Worm (Caenorhabditis elegans) whole organism, late embryonic: ENCODE data around the gene F53F4.7.

Source experiments
- C08G9.2 ChIP-seq: sonication (generic microtip); optimal IDR thresholded peaks from 2 replicates; lab custom pipeline; 2016; ENCODE audit warnings: mild to moderate bottlenecking, missing genetic modification characterization, moderate library complexity, missing compliant biosample characterization
- F13H6.1 ChIP-seq: sonication (generic microtip); optimal IDR thresholded peaks from 2 replicates; lab custom pipeline; 2016; ENCODE audit warnings: missing genetic modification characterization, missing compliant biosample characterization
- K09A11.1 ChIP-seq: sonication (generic microtip); optimal IDR thresholded peaks from 2 replicates; lab custom pipeline; 2017; ENCODE audit warnings: antibody characterized with exemption, mild to moderate bottlenecking, missing genetic modification characterization, missing compliant biosample characterization; ENCODE audit not compliant: insufficient read depth
- ahr-1 ChIP-seq: sonication (generic microtip); optimal IDR thresholded peaks from 2 replicates; lab custom pipeline; 2016; ENCODE audit warnings: missing genetic modification characterization, missing compliant biosample characterization
- ceh-14 ChIP-seq: sonication (generic microtip); optimal IDR thresholded peaks from 2 replicates; lab custom pipeline; 2016; ENCODE audit warnings: missing genotype, missing genetic modification characterization, missing compliant biosample characterization
- ceh-18 ChIP-seq: sonication (generic microtip); optimal IDR thresholded peaks from 2 replicates; lab custom pipeline; 2016; ENCODE audit warnings: missing genetic modification characterization, missing compliant biosample characterization
- ceh-19 ChIP-seq: fragments of 200-800 bp; sonication (Bioruptor generic); optimal IDR thresholded peaks from 2 replicates; lab custom pipeline; 2018; ENCODE audit warnings: mild to moderate bottlenecking, missing genetic modification characterization, missing compliant biosample characterization
- ceh-22 ChIP-seq: sonication (generic microtip); optimal IDR thresholded peaks from 2 replicates; lab custom pipeline; 2017; ENCODE audit warnings: missing biosample characterization, missing genetic modification characterization
- ceh-30 ChIP-seq: fragments of 150-350 bp; optimal IDR thresholded peaks from 2 replicates; lab custom pipeline; 2014; ENCODE audit warnings: missing biosample characterization, missing genetic modification characterization
- ceh-31 ChIP-seq: sonication (generic microtip); optimal IDR thresholded peaks from 2 replicates; lab custom pipeline; 2016; ENCODE audit warnings: missing genetic modification characterization, missing compliant biosample characterization
- ceh-34 ChIP-seq: sonication (generic microtip); optimal IDR thresholded peaks from 2 replicates; lab custom pipeline; 2016; ENCODE audit warnings: mild to moderate bottlenecking, missing genetic modification characterization, missing compliant biosample characterization
- ceh-48 ChIP-seq: sonication (generic microtip); optimal IDR thresholded peaks from 2 replicates; lab custom pipeline; 2016; ENCODE audit warnings: missing genetic modification characterization, inconsistent platforms, missing compliant biosample characterization
- ceh-6 ChIP-seq: fragments of 200-800 bp; sonication (Bioruptor generic); optimal IDR thresholded peaks from 2 replicates; lab custom pipeline; 2018; ENCODE audit warnings: mild to moderate bottlenecking, missing genetic modification characterization, missing compliant biosample characterization
- che-1 ChIP-seq: sonication (generic microtip); optimal IDR thresholded peaks from 2 replicates; lab custom pipeline; 2016; ENCODE audit warnings: mild to moderate bottlenecking, missing genetic modification characterization, missing compliant biosample characterization
- dmd-4 ChIP-seq: sonication (generic microtip); optimal IDR thresholded peaks from 2 replicates; lab custom pipeline; 2016; ENCODE audit warnings: borderline replicate concordance, missing genetic modification characterization, missing compliant biosample characterization
- elt-2 ChIP-seq: sonication (generic microtip); optimal IDR thresholded peaks from 2 replicates; lab custom pipeline; 2016; ENCODE audit warnings: missing genetic modification reagents, missing genetic modification characterization, missing compliant biosample characterization
- fkh-6 ChIP-seq: sonication (generic microtip); optimal IDR thresholded peaks from 2 replicates; lab custom pipeline; 2016; ENCODE audit warnings: missing genetic modification characterization, missing compliant biosample characterization
- gmeb-2 ChIP-seq: sonication (generic microtip); optimal IDR thresholded peaks from 2 replicates; lab custom pipeline; 2016; ENCODE audit warnings: missing genetic modification characterization, inconsistent platforms, missing compliant biosample characterization
- hlh-30 ChIP-seq: sonication (generic microtip); optimal IDR thresholded peaks from 2 replicates; lab custom pipeline; 2017; ENCODE audit warnings: antibody characterized with exemption, missing genetic modification characterization, missing compliant biosample characterization; ENCODE audit not compliant: insufficient read depth
- hlh-8 ChIP-seq: sonication (generic microtip); optimal IDR thresholded peaks from 2 replicates; lab custom pipeline; 2016; ENCODE audit warnings: missing genotype, missing genetic modification characterization, missing compliant biosample characterization
- lim-6 ChIP-seq: sonication (generic microtip); optimal IDR thresholded peaks from 2 replicates; lab custom pipeline; 2016; ENCODE audit warnings: missing genetic modification characterization, missing compliant biosample characterization
- nfya-1 ChIP-seq: sonication (generic microtip); optimal IDR thresholded peaks from 2 replicates; lab custom pipeline; 2017; ENCODE audit warnings: missing genetic modification characterization, mild to moderate bottlenecking, missing compliant biosample characterization, antibody characterized with exemption, moderate library complexity
- nhr-11 ChIP-seq: fragments of 150-350 bp; optimal IDR thresholded peaks from 2 replicates; lab custom pipeline; 2014; ENCODE audit warnings: missing biosample characterization, missing genetic modification characterization
- nhr-232 ChIP-seq: sonication (generic microtip); optimal IDR thresholded peaks from 2 replicates; lab custom pipeline; 2016; ENCODE audit warnings: missing genetic modification characterization, missing compliant biosample characterization
- pat-9 ChIP-seq: fragments of 200-800 bp; sonication (Bioruptor generic); optimal IDR thresholded peaks from 2 replicates; lab custom pipeline; 2018; ENCODE audit warnings: mild to moderate bottlenecking, missing genetic modification characterization, moderate library complexity, missing compliant biosample characterization
- pax-1 ChIP-seq: fragments of 150-350 bp; optimal IDR thresholded peaks from 2 replicates; lab custom pipeline; 2014; ENCODE audit warnings: missing biosample characterization, missing genetic modification characterization
- pha-2 ChIP-seq: sonication (generic microtip); optimal IDR thresholded peaks from 2 replicates; lab custom pipeline; 2017; ENCODE audit warnings: mild to moderate bottlenecking, missing genetic modification characterization, missing compliant biosample characterization
- pqm-1 ChIP-seq: sonication (generic microtip); optimal IDR thresholded peaks from 2 replicates; lab custom pipeline; 2016; ENCODE audit warnings: missing genetic modification characterization, missing compliant biosample characterization
- rnt-1 ChIP-seq: sonication (generic microtip); optimal IDR thresholded peaks from 2 replicates; lab custom pipeline; 2016; ENCODE audit warnings: missing genetic modification characterization, missing compliant biosample characterization
- sox-2 ChIP-seq: fragments of 200-800 bp; sonication (Bioruptor generic); IDR thresholded peaks from 2 replicates; pipeline ENCODE4 v1.3.6; 2022; ENCODE audit warnings: missing genetic modification reagents, missing genetic modification characterization, missing compliant biosample characterization
- tbx-2 ChIP-seq: sonication (generic microtip); optimal IDR thresholded peaks from 2 replicates; lab custom pipeline; 2016; ENCODE audit warnings: missing genetic modification characterization, missing compliant biosample characterization
- tbx-7 ChIP-seq: sonication (generic microtip); optimal IDR thresholded peaks from 2 replicates; lab custom pipeline; 2016; ENCODE audit warnings: missing genotype, missing genetic modification characterization, missing compliant biosample characterization
- ttx-3 ChIP-seq: sonication (generic microtip); optimal IDR thresholded peaks from 2 replicates; lab custom pipeline; 2016; ENCODE audit warnings: missing genetic modification reagents, missing genetic modification characterization, missing compliant biosample characterization
- unc-42 ChIP-seq: sonication (generic microtip); optimal IDR thresholded peaks from 2 replicates; lab custom pipeline; 2016; ENCODE audit warnings: missing genotype, missing genetic modification characterization, missing compliant biosample characterization
- unc-55 ChIP-seq: sonication (generic microtip); optimal IDR thresholded peaks from 2 replicates; lab custom pipeline; 2017; ENCODE audit warnings: missing biosample characterization, missing genetic modification reagents, missing genetic modification characterization
- ztf-16 ChIP-seq: sonication (generic microtip); optimal IDR thresholded peaks from 2 replicates; lab custom pipeline; 2017; ENCODE audit warnings: missing genetic modification characterization, missing compliant biosample characterization

The F53F4.7 gene

DNA sequence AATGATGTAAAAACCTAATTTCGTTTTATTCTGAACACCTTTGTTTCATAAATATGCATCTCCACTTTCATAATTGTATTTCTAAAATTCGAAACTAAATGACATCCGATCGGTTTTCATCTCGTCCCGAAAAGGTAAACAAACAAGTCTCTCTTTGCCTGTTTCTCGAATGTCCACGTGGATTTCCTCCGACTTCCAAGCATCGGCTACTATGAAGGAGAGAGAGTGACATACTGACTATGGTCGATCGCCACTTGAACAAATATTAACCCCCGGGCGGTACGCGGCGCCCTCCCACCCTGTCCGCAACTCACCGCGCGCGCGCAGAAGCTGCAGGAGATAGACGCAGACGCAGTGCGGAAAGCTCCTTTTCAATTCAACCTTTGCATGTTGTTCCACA lies 37.9 kb downstream of the F53F4.7 start:
- TF ChIP-seq ceh-19 (GFP tag; lab: Kevin White, UChicago): peak; percentile 70
- no peak for TF ChIP-seq pat-9 (tag; lab: Kevin White, UChicago)
- TF ChIP-seq tbx-2 (tag; lab: Kevin White, UChicago): peak; percentile 13
- TF ChIP-seq F13H6.1: no peak
- TF ChIP-seq ceh-34: peak; percentile 67
- peak; percentile 36 for TF ChIP-seq pha-2 (tag; lab: Kevin White, UChicago)

DNA sequence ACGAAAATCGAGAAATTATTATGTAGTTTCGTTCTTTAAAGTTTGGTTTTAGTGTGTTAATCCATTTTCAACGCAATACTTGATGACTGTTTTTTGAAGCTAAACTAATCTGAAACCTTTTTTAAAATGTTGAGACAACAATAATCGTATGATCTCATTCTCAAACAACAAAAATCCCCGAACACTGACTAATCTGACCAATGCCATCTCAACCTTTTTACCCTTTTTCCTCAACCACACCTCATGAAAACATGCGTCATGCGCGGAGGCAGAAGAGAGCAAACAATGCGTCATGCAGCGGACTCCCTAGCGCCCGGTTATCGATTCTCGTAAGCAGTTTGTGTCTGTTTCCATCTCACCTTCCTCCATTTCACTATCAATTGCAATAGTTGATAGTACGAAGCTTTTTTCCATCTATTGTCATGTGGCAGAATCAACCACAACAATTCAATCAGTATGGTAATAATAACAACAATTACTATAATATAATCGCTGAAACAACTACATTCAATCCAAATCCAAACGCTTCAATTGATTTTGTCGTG lies 42.0 kb downstream of the F53F4.7 start, which contains the start of gene C50B8.4:
Gene C50B8.4, plus strand, starts transcription at position 299 of the 545 bp plus-strand sequence.
- TF ChIP-seq ceh-48 (tag; lab: Kevin White, UChicago) (peak; percentile 1), tbx-7 (tag; lab: Kevin White, UChicago) (no peak)
- TF ChIP-seq, all 69 proteins: peak for 1

DNA sequence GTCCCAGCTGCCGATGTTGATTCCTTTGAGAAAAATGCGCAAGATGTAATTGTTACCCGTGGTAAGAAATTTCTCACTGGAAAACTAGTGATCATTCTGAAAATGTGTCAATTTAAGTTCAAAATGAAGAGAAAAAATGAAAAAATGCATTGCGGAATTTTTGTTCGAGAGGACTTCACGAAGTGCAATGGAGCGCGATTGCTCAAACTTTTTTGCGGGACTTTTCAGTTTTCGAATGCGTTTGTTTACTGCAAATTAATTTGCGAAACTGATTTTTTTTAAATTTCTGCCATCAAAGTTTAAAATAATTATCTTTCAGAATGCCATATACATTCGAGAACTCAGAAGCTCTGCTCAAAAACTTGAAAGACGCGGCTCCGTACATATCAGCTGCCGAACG lies 45.2 kb downstream of the F53F4.7 start, which contains the start of the genes nuaf-1 and bir-2:
Gene nuaf-1, minus strand, starts transcription at position 98 of the 400 bp plus-strand sequence.
Gene bir-2, plus strand, starts transcription at position 318 of the 400 bp plus-strand sequence.
- no peak for TF ChIP-seq K09A11.1 (tag; lab: Kevin White, UChicago)
- TF ChIP-seq ceh-31 (tag; lab: Kevin White, UChicago): peak; percentile 11

DNA sequence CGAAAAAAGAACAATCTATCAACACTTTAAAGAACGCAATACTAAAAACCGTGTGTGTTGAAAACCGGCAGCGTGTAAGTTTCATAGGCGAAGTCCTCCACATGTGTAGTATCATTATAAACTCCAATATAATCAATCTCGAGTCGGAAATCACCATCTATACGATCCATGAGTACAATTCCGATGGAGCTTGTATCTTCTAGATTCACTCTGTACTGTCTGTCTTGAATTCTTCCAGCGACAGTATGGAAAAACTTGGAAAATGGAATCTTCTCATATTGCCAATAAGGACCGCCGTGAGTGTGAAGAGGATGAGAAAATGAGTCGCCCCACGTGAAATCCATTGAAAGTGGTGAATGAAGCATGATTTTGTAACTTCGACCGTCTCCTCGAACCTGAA lies 46.8 kb downstream of the F53F4.7 start:
- TF ChIP-seq ceh-18 (tag; lab: Kevin White, UChicago) (no peak), gmeb-2 (tag; lab: Kevin White, UChicago) (no peak)

DNA sequence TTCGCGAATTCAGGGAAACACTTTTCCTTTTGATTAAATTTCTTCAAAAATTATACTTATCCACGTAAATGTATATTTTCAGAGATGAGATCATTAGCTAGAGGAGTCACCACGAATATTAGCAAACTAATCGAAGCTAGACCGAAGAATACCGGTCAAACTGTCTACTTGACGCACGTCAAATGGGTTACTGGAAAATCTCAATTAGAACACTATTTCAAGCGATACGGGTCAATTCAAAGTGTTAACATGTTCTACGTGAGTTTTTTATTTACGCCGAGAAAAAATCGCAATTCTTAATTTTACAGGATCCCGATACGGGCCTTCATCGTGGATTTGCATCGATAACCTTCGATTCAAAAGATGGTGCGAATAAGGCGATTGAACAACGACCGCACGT lies 48.0 kb downstream of the F53F4.7 start, which contains the start of gene slrp-1:
Gene slrp-1, plus strand, starts transcription at position 83 of the 400 bp plus-strand sequence.
- TF ChIP-seq hlh-8: no peak

DNA sequence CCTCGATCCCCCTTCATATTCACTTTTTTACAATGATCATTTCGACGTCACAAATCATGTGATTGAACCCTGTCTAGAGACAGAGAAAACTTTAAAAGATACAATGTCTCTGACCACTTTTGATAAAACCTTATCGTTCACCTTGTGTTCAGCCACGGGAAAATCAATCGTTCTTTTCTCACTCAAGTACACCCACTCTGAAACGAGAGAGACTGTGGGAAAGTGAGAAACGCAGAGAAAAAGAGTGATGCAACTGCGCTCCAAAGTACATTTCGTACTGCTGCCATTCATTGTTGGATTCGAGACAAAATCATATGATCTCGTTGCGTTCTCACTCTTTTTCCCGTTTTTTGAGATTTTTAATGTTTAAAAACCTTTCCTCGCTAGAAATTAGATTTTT lies 48.6 kb downstream of the F53F4.7 start:
- TF ChIP-seq C08G9.2 (no peak), ceh-14 (tag; lab: Kevin White, UChicago) (no peak), nfya-1 (tag; lab: Kevin White, UChicago) (peak; percentile 67), ceh-18 (tag; lab: Kevin White, UChicago) (peak; percentile 51), rnt-1 (tag; lab: Kevin White, UChicago) (no peak), hlh-30 (peak; percentile 94), ttx-3 (no peak), ceh-48 (tag; lab: Kevin White, UChicago) (peak; percentile 26), elt-2 (tag; lab: Kevin White, UChicago) (peak; percentile 64), ztf-16 (tag; lab: Kevin White, UChicago) (no peak), sox-2 (GFP tag; lab: Robert Waterston, UW) (peak; percentile 15; the same call in 1 of the 2 replicates), nhr-232 (tag; lab: Kevin White, UChicago) (no peak), tbx-2 (tag; lab: Kevin White, UChicago) (peak; percentile 26), ceh-31 (tag; lab: Kevin White, UChicago) (peak; percentile 49), ceh-30 (tag; lab: Kevin White, UChicago) (no peak), unc-42 (peak; percentile 5), ceh-22 (tag; lab: Kevin White, UChicago) (peak; percentile 12), hlh-8 (no peak), che-1 (no peak), pqm-1 (tag; lab: Kevin White, UChicago) (no peak), unc-55 (peak; percentile 45)

DNA sequence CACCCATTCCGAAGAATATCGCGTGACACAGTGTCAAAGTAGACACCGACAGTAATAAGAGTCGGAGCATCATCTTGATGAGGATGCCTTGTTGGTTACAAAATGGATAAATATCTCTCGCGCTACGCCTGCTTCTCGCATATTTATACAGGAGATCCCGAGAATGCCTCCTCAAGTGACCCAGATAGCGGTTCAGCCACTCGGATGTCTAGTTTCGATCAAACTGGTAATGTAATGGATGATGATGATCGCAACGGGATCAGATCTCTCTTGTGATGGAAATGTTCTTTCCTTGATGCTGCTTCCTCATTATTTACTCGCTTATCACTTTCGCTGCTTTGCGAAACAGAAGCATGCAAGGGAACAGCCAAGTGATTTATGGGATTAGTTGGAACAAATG lies 49.9 kb downstream of the F53F4.7 start, which contains the start of gene grl-17:
Gene grl-17, minus strand, starts transcription at position 101 of the 400 bp plus-strand sequence.
- TF ChIP-seq dmd-4 (tag; lab: Kevin White, UChicago): no peak
- TF ChIP-seq tbx-7 (tag; lab: Kevin White, UChicago): no peak
- TF ChIP-seq lim-6 (tag; lab: Kevin White, UChicago): no peak
- no peak for TF ChIP-seq ahr-1 (tag; lab: Kevin White, UChicago)
- no peak for TF ChIP-seq pax-1 (tag; lab: Kevin White, UChicago)
- no peak for TF ChIP-seq nhr-11 (tag; lab: Kevin White, UChicago)
- TF ChIP-seq fkh-6 (tag; lab: Kevin White, UChicago): no peak
- no peak for TF ChIP-seq pqm-1 (tag; lab: Kevin White, UChicago)
- TF ChIP-seq ceh-6 (GFP tag; lab: Kevin White, UChicago): no peak
